Worm (Caenorhabditis elegans): ENCODE results near the gene pqn-62.

DNA sequence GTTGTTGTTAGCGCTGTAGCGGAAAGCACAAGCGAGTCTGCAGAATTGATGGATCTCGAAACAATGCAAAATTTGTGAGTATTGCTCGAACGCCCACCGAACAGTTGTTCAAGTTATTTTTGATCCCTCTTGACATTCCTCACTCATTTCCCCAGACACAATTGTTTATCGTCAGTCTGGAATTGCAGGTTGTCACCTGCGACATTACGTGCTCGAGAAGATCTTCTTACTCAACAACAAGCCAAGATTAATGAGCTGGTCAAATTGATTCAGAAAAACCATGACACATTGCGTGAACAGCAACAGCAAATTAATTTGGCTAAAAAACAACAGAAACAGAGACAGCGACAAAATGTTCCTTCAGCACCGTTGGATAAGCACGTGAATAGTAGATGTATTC is 6.0 kb downstream of the pqn-62 start:
- TF ChIP-seq sox-4 (tag; optimal IDR thresholded peaks at IDR 0.05) = no peak
- TF ChIP-seq skn-1 (tag; optimal IDR thresholded peaks at IDR 0.05) = no peak
- TF ChIP-seq lin-39 (tag; optimal IDR thresholded peaks at IDR 0.05) = no peak
- TF ChIP-seq snu-23 (GFP tag; optimal IDR thresholded peaks at IDR 0.05) = no peak
- no peak for TF ChIP-seq mdl-1 (tag; optimal IDR thresholded peaks at IDR 0.05)
- no peak for TF ChIP-seq unc-130 (tag; optimal IDR thresholded peaks at IDR 0.05)
- no peak for TF ChIP-seq egl-27 (tag; optimal IDR thresholded peaks at IDR 0.05)
- no peak for TF ChIP-seq nhr-71 (tag; optimal IDR thresholded peaks at IDR 0.05)
- TF ChIP-seq ceh-82 (tag; optimal IDR thresholded peaks at IDR 0.05) = no peak
- TF ChIP-seq zag-1 (tag; optimal IDR thresholded peaks at IDR 0.05) = no peak

All from whole organism, L1 larva.